Worm (Caenorhabditis elegans) whole organism, dauer: Measurements from ENCODE around the gene C45G9.12.
"Not testable (repeated sequence)": the region's sequence is repeated elsewhere in the genome, so short reads cannot be mapped to it uniquely, and the experiment has no call there.

Source experiments
- unc-62 ChIP-seq: sonication (generic microtip); optimal IDR thresholded peaks from 2 replicates; lab custom pipeline; 2017; ENCODE audit warnings: missing biosample characterization, missing genetic modification reagents, missing genetic modification characterization

The C45G9.12 gene

DNA sequence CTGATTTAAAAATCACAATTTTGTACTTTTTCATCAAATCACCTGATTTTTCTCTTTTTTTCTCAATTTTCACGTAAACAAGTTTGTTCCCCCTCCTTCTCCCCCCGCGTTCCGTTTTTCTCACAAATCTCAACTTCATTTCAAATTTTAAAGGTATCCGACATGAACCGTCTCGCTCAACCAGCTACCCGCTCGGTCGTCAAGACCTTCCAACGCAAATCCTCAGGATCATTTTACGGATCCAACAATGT, 10.1 kb upstream of the C45G9.12 start, which contains the start of gene cox-6A:
TSS of gene cox-6A (plus strand) at position 152 of the 251 bp plus-strand sequence.
- TF ChIP-seq unc-62 (GFP tag; lab: Kevin White, UChicago), result no peak

DNA sequence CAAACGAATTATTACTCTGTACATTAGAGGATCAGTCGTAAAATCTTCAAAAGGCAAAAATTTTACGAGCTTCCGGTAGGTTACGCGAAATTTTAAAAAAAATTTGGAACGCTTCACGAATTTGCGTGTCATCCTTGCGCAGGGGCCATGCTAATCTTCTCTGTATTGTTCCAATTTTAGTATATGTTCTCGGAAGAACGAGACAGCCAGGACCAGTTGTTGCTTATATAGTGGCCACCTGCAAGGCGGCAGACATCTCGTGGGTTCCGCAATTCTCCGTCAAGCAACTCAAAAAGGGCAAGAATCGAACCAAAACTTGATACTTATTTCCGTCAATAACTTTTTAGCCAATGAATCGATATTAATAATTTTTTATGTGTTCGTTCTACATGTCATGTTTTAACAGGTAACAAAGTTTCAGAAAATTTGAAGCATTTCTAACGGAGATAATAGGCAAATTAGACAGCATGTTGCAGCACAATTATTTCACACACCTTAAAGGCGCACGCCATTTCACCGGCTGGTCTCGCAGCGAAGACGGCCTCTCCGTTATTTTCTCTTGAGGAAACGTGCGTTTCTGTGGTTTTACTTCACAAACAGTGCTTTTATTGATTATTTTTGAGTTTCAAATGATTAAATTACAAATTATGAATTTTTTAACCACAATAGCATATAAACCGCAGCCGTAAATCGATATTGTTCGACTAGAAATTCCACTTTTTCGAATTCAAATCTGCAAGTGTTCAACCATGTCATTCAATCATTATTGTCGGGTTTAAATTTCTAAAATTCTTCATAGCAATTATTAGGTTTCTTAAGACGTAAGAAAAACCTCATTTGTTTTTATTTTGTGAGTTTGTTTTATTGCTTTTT, 9.5 kb upstream of the C45G9.12 start:
- TF ChIP-seq unc-62 (GFP tag; lab: Kevin White, UChicago), result no peak

DNA sequence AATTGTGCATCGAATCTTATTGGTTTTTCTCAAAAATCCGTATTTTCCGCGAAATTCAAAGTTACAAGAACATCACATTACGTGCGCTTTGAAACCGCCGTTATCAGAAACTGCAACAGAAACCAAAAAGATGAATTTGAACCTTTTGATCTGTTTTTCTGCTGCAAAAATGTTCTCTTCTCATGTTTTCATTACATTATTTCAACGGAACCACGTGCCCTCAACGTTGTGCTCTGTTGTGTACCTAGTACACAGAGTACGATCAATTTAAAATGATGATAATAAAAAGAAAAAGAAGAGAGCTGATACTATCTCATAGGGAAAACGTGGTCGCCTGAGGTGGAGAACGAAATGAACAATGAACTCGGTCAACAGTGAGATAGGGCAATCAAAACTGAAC, 6.7 kb upstream of the C45G9.12 start:
- no peak for TF ChIP-seq unc-62 (GFP tag; lab: Kevin White, UChicago)

DNA sequence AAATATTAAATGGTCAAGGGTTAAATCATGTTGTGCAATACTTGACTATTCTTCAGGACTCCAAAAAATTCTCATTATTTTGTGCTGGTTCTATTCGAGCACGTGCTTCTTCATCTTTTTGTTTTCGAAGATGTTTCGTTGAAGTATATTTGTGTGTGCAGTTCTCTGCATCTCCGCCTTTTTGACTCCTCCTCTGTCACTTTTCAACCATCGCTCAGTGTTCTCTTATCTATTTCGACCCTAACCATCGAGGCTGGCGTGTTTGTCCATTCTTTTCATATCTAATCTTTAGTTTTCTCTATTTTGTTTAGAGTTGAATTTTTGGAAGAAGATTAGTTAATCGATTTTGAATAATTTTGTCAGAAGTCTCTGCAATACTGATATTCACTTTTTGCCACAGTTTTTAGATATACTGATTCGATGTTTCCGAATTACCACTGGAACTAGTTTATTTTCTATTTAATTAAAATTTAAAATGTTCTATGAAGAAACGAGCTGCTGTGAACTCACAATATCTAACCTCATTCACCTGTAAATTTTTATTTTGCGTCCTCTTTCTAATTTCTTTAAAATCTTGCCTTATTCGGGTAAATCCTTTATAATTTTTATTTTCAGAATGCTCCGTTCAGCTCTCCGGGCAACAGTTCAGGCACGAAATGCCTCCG, 5.9 kb upstream of the C45G9.12 start, which contains the start of gene alh-1:
TSS of gene alh-1 (plus strand) at position 615 of the 665 bp plus-strand sequence.
- TF ChIP-seq unc-62 (GFP tag; lab: Kevin White, UChicago), result no peak

DNA sequence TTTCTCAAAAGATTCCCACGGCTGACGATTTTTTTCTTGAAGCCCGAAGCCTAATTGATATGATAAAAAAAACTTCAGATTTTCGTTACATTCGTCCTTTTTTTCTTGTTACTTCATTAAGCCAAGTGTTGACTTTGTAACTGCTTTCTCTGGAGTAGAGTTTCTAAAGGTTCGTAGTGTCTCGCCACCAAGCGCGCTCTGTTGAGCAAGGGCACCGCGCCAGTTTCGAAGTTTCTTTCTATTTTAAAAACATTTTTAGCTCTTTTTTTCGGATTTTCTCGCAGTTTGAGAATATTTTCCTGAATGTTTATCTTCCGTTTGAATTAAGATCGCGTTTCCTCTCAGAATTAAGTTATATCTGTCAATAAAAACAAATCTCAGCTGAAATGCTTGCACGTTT, 5.2 kb upstream of the C45G9.12 start:
- TF ChIP-seq unc-62 (GFP tag; lab: Kevin White, UChicago), result no peak

DNA sequence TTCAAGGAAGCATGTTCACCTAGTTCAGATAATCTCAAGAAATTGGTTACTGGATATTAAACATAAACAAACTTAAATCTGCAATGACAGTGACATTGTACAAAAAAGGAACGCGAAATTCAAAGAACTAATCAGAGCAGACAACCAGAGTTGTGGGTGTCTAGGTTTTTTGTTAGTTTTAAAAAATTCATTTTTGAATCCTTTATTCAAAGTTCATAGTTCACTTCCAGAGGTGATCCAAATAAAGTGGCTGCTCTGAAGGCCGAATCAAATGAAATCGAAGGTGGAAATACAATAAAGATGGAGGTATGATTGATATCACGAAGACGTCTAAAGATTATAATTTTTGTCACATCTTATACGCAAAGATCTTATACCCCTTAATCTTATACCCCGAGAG, 3.0 kb upstream of the C45G9.12 start, which contains the start of gene ttbk-6:
TSS of gene ttbk-6 (plus strand) at position 301 of the 400 bp plus-strand sequence.
- TF ChIP-seq unc-62 (GFP tag; lab: Kevin White, UChicago), result no peak

DNA sequence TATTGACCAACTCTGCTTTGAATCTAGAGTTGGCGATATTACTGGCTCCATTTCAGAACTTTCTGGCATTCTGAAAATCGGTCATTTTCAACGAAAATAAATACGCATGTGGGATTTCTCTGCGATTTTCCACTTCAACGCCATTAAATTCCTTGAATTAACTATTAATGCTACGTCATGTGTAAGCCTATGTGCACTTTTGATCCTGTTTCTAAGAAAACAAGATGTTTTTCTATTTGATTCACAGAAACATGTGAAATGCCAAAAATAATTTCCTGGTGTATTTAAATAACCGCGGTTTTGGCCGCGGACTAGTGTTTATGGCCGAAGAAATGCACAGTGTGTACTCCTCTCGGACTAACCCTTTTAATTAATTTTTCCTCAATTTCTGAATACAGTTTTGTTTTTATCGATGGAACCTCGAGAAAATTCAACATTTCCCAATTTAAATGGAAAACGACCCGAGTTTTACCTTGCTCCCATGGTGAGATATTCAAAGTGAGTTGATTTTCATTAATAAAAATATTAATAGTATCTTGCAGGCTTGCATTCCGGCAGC, 2.7 kb downstream of the C45G9.12 start, which contains the start of the genes C45G9.11 and C45G9.2:
TSS of gene C45G9.11 (minus strand) at position 51 of the 559 bp plus-strand sequence.
TSS of gene C45G9.2 (plus strand) at position 392 of the 559 bp plus-strand sequence.
- TF ChIP-seq unc-62 (GFP tag; lab: Kevin White, UChicago), result no peak

DNA sequence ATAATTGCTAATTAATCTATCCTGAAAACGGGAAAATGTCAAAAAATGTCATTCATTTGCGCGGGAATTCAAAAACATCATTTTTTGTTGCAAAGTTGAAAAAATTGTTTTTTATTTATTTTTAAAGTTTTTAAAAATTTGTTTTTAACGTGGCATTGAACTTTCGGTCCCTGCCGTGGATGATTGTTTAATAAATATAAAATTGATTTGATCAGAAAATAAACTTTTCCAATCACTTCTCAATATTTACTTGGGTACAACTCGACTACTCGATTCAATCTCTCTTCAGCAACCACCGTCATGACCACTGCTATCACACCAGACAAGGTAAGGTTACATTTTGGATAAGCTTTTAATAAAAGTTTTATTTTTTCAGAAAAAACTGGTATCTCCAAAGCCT, 9.0 kb downstream of the C45G9.12 start, which contains the start of gene C45G9.4:
TSS of gene C45G9.4 (plus strand) at position 301 of the 400 bp plus-strand sequence.
- not testable (repeated sequence) for TF ChIP-seq unc-62 (GFP tag; lab: Kevin White, UChicago)

DNA sequence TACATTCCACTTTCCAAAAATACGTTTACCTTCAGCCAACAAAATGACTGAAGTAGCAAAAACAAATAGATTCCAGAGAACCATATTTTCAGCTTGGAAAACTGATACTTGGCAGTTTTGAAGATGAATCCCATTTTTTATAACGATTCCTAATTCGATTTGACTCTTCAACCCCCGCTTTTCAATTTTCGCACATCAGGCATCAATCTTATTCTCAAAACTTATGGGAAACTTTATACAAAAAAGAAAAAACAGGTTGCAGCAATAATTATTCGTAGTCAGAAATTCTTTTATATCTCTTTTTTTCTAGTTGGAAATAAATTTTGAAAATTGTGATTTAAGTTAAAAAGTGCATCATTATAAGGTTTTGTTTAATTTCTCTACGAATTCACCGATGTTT, 9.6 kb downstream of the C45G9.12 start, which contains the start of gene C45G9.10:
TSS of gene C45G9.10 (minus strand) at position 101 of the 400 bp plus-strand sequence.
- no peak for TF ChIP-seq unc-62 (GFP tag; lab: Kevin White, UChicago)

DNA sequence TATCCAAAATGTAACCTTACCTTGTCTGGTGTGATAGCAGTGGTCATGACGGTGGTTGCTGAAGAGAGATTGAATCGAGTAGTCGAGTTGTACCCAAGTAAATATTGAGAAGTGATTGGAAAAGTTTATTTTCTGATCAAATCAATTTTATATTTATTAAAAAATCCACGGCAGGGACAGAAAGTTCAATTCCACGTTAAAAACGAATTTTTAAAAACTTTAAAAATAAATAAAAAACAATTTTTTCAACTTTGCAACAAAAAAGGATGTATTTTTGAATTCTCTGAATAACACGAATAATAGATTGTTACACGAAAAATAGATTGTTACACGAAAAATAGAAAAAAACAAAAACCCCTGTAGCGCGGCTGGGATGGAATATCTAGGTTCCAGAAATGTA, 15.7 kb downstream of the C45G9.12 start, which contains the start of gene C45G9.9:
TSS of gene C45G9.9 (minus strand) at position 101 of the 400 bp plus-strand sequence.
- not testable (repeated sequence) for TF ChIP-seq unc-62 (GFP tag; lab: Kevin White, UChicago)

DNA sequence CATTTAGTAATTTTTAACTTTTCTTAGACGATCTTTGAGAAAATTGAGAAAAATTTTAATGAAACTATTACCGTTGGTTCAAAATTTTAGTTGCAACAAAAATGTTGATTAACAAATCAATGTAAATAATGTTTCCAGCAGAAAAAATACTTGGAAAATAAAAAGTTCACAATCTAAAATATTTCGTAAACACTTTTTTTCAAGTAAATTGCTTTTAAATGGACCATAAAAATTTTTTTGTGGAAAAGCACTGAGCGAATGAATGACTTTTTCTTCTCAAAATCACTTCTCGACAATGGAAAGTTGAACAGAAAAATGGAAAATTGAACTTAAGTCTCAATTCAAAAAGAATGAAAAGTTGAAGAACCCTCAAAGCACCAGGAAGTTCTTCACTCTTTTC, 17.9 kb downstream of the C45G9.12 start, which contains the start of gene C45G9.8:
TSS of gene C45G9.8 (minus strand) at position 101 of the 400 bp plus-strand sequence.
- TF ChIP-seq unc-62 (GFP tag; lab: Kevin White, UChicago), result no peak

DNA sequence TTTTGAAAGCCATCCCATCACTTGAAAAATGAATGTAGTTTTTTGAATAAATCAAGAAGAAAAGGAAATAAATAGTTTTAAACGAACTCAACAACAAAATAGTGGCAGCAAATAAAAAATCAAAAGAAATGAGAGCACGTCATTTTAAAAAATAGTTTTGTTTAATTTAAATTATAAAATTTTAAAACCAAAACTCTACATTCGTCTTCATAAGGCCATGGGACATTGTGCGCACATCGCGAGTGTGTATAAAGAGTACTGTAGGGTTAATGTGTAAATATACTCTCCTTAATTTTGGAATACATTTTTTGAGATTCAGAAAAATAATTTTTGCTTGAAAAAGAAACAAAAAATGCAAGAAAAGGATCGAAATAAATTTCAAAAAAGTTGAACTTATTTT, 19.5 kb downstream of the C45G9.12 start, which contains the start of gene C45G9.15:
TSS of gene C45G9.15 (minus strand) at position 101 of the 400 bp plus-strand sequence.
- no peak for TF ChIP-seq unc-62 (GFP tag; lab: Kevin White, UChicago)

DNA sequence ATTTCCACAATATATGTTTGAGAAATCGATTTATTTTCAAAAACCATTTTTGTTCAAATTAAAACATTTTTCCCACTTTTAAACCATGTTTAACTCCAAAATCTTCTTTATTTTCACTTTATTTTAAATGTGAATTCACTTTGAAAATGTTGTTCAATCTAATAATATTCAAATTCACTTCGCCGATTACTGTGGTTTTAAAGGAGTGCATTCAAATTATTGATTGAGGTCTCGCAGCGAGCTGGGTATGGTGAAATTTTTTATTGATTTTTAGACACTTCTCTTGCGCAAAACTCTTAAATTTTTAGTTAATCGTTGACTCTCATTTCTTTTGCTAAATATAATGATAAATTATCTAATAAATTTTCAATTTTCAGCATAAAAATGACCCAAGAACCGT, 23.7 kb downstream of the C45G9.12 start, which contains the start of gene C45G9.5:
TSS of gene C45G9.5 (plus strand) at position 378 of the 400 bp plus-strand sequence.
- no peak for TF ChIP-seq unc-62 (GFP tag; lab: Kevin White, UChicago)

DNA sequence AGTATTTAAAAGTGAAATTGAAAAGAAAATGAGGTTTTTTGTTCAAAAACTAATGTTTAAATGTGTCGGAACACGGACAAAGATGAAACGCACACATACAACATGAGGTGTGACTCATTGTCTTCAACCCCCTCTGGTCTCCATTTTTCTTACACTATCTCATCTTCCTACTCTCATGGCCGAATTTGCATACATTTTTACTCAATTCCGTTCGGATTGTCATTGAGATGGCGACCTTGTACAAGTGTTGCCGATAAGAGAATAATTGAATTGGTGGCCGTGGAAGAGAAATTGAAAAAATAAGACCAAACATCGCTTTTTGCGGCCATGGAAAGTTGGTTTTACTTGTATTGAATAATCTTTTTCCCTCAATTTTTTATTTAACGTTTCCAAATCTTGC, 24.2 kb downstream of the C45G9.12 start, which contains the start of gene txbp-3:
TSS of gene txbp-3 (minus strand) at position 285 of the 400 bp plus-strand sequence.
- no peak for TF ChIP-seq unc-62 (GFP tag; lab: Kevin White, UChicago)

DNA sequence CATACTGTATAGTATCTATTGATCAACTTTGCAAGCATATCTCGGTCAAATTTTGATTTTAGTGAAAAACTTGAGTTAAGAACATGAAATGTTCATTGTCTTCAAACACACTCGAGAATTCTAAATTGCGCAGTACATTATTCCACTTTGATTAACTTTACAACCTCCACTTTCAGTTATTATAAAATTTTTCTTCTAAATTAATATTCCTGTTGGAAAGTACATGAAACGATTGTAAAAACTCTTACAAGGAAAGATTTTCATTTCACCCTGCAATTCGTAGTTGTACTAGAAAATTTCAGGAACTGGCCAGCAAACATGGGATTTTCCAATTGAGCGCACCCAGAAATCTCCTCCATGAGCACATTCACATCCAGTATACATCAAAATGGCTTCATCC, 26.7 kb downstream of the C45G9.12 start, which contains the start of gene C45G9.14:
TSS of gene C45G9.14 (plus strand) at position 301 of the 400 bp plus-strand sequence.
- no peak for TF ChIP-seq unc-62 (GFP tag; lab: Kevin White, UChicago)
